Worm (Caenorhabditis elegans): ENCODE measurements around the gene sago-1.
A peak's percentile ranks its signal among the peaks of the same experiment; 100 is the strongest.

sago-1 gene

ce11 chrV:6286343-6286742 lies 17.2 kb upstream of the sago-1 start, which contains the start of gene srn-1:
Gene srn-1 (minus strand): TSS chrV:6286443.
- TF ChIP-seq lsy-2 (tag; optimal IDR thresholded peaks at IDR 0.05) (no peak), nhr-237 (tag; optimal IDR thresholded peaks at IDR 0.05) (no peak), nhr-25 (tag; optimal IDR thresholded peaks at IDR 0.05) (no peak), F13H6.1 (tag; optimal IDR thresholded peaks at IDR 0.05) (no peak), nhr-10 (tag; optimal IDR thresholded peaks at IDR 0.05) (no peak), gmeb-1 (tag; optimal IDR thresholded peaks at IDR 0.05) (no peak), Y55F3AM.14 (GFP tag; optimal IDR thresholded peaks at IDR 0.05) (no peak)

- TF ChIP-seq nhr-23 (tag; optimal IDR thresholded peaks at IDR 0.05) (no peak), aly-2 (tag; optimal IDR thresholded peaks at IDR 0.05) (no peak), F13H6.1 (tag; optimal IDR thresholded peaks at IDR 0.05) (no peak), alr-1 (tag; optimal IDR thresholded peaks at IDR 0.05) (no peak), skn-1 (tag; optimal IDR thresholded peaks at IDR 0.05) (no peak), unc-62 (GFP tag; optimal IDR thresholded peaks at IDR 0.05) (no peak), dmd-4 (tag; optimal IDR thresholded peaks at IDR 0.05) (no peak), mdl-1 (tag; optimal IDR thresholded peaks at IDR 0.05) (no peak), mab-5 (tag; optimal IDR thresholded peaks at IDR 0.05) (no peak), unc-55 (GFP tag; optimal IDR thresholded peaks at IDR 0.05) (no peak), zag-1 (tag; optimal IDR thresholded peaks at IDR 0.05) (no peak)
Observed at ce11 chrV:6288607-6289006, 15.0 kb upstream of the sago-1 start, which contains the start of gene K12B6.11. Gene K12B6.11 (plus strand): TSS chrV:6288907.

- TF ChIP-seq lsy-2 (tag; optimal IDR thresholded peaks at IDR 0.05) (no peak), nhr-12 (tag; optimal IDR thresholded peaks at IDR 0.05) (no peak), aly-2 (tag; optimal IDR thresholded peaks at IDR 0.05) (no peak), Y55F3AM.14 (GFP tag; optimal IDR thresholded peaks at IDR 0.05) (no peak), ZK546.5 (tag; optimal IDR thresholded peaks at IDR 0.05) (no peak), nhr-23 (tag; optimal IDR thresholded peaks at IDR 0.05) (no peak), ceh-82 (tag; optimal IDR thresholded peaks at IDR 0.05) (no peak), skn-1 (tag; optimal IDR thresholded peaks at IDR 0.05) (no peak), crh-2 (tag; optimal IDR thresholded peaks at IDR 0.05) (peak; percentile 41), sma-9 (GFP tag; optimal IDR thresholded peaks at IDR 0.05) (peak; percentile 15), sma-9 (tag; optimal IDR thresholded peaks at IDR 0.05) (no peak), snpc-4 (tag; optimal IDR thresholded peaks at IDR 0.05) (no peak), C34F6.9 (tag; optimal IDR thresholded peaks at IDR 0.05) (no peak), ztf-4 (tag; optimal IDR thresholded peaks at IDR 0.05) (no peak), ztf-1 (GFP tag; conservative IDR thresholded peaks at IDR 0.05) (no peak)
Observed at ce11 chrV:6291301-6291700, 12.3 kb upstream of the sago-1 start.

- no peak for TF ChIP-seq nhr-23 (tag; optimal IDR thresholded peaks at IDR 0.05)
- no peak for TF ChIP-seq nhr-10 (tag; optimal IDR thresholded peaks at IDR 0.05)
- TF ChIP-seq elt-3 (tag; optimal IDR thresholded peaks at IDR 0.05): no peak
- TF ChIP-seq nhr-12 (tag; optimal IDR thresholded peaks at IDR 0.05): no peak
- peak; percentile 41 for TF ChIP-seq fos-1 (tag; optimal IDR thresholded peaks at IDR 0.05)
- no peak for TF ChIP-seq nhr-11 (tag; optimal IDR thresholded peaks at IDR 0.05)
- TF ChIP-seq ztf-11 (tag; optimal IDR thresholded peaks at IDR 0.05): no peak
- TF ChIP-seq crh-2 (tag; optimal IDR thresholded peaks at IDR 0.05): peak; percentile 46
- no peak for TF ChIP-seq skn-1 (tag; optimal IDR thresholded peaks at IDR 0.05)
- no peak for TF ChIP-seq ztf-4 (tag; optimal IDR thresholded peaks at IDR 0.05)
- no peak for TF ChIP-seq unc-55 (GFP tag; optimal IDR thresholded peaks at IDR 0.05)
- no peak for TF ChIP-seq ZK546.5 (tag; optimal IDR thresholded peaks at IDR 0.05)
- no peak for TF ChIP-seq gmeb-1 (tag; optimal IDR thresholded peaks at IDR 0.05)
- TF ChIP-seq elt-1 (tag; optimal IDR thresholded peaks at IDR 0.05): no peak
- no peak for TF ChIP-seq lsy-2 (tag; optimal IDR thresholded peaks at IDR 0.05)
Observed at ce11 chrV:6292401-6292800, 11.2 kb upstream of the sago-1 start, which contains the start of gene K12B6.9. Gene K12B6.9 (minus strand): TSS chrV:6292666.

ce11 chrV:6301046-6301445 lies 2.5 kb upstream of the sago-1 start:
- TF ChIP-seq snpc-4 (tag; optimal IDR thresholded peaks at IDR 0.05) (no peak), ZK546.5 (tag; optimal IDR thresholded peaks at IDR 0.05) (no peak), ztf-11 (tag; optimal IDR thresholded peaks at IDR 0.05) (no peak), nhr-6 (tag; optimal IDR thresholded peaks at IDR 0.05) (no peak), mab-5 (tag; optimal IDR thresholded peaks at IDR 0.05) (no peak), unc-62 (GFP tag; optimal IDR thresholded peaks at IDR 0.05) (no peak), nhr-10 (tag; optimal IDR thresholded peaks at IDR 0.05) (no peak), C34F6.9 (tag; optimal IDR thresholded peaks at IDR 0.05) (no peak)

ce11 chrV:6302465-6302864 lies 1.1 kb upstream of the sago-1 start:
- no peak for TF ChIP-seq nhr-6 (tag; optimal IDR thresholded peaks at IDR 0.05)
- no peak for TF ChIP-seq ztf-11 (tag; optimal IDR thresholded peaks at IDR 0.05)
- no peak for TF ChIP-seq ZK546.5 (tag; optimal IDR thresholded peaks at IDR 0.05)
- peak; percentile 65 for TF ChIP-seq blmp-1 (tag; optimal IDR thresholded peaks at IDR 0.05; ENCODE audit: insufficient read depth)
- TF ChIP-seq sma-9 (GFP tag; optimal IDR thresholded peaks at IDR 0.05): no peak
- no peak for TF ChIP-seq sma-9 (tag; optimal IDR thresholded peaks at IDR 0.05)
- no peak for TF ChIP-seq sma-3 (GFP tag; optimal IDR thresholded peaks at IDR 0.05)
- TF ChIP-seq nhr-10 (tag; optimal IDR thresholded peaks at IDR 0.05): no peak
- no peak for TF ChIP-seq snpc-4 (tag; optimal IDR thresholded peaks at IDR 0.05)
- TF ChIP-seq elt-1 (tag; optimal IDR thresholded peaks at IDR 0.05): peak; percentile 33
- TF ChIP-seq nhr-77 (tag; optimal IDR thresholded peaks at IDR 0.05): no peak
- TF ChIP-seq mab-5 (tag; optimal IDR thresholded peaks at IDR 0.05): no peak

Data from whole organism, L2 larva.